Fruit fly (Drosophila melanogaster): ENCODE results near the gene Ltn1.

dm6 chr3L:19497135-19497534 lies 55.0 kb downstream of the Ltn1 start:
- TF ChIP-seq psq (GFP tag; optimal IDR thresholded peaks at IDR 0.05) = no peak
- no peak for TF ChIP-seq pan (optimal IDR thresholded peaks at IDR 0.05)
- TF ChIP-seq usp (GFP tag; optimal IDR thresholded peaks at IDR 0.05) = no peak
- TF ChIP-seq dsf (GFP tag; optimal IDR thresholded peaks at IDR 0.05; ENCODE audit: borderline replicate concordance) = no peak
- TF ChIP-seq OdsH (GFP tag; optimal IDR thresholded peaks at IDR 0.05) = no peak

Measured in whole organism, wandering third instar larva.